Worm (Caenorhabditis elegans) whole organism, L4/young adult: Measurements from ENCODE around the gene nlp-27.

ENCODE experiments used
- W03F9.2 ChIP-seq: fragments of 150-350 bp; optimal IDR thresholded peaks from 2 replicates; lab custom pipeline; 2014; ENCODE audit warnings: missing biosample characterization, missing genetic modification characterization
- dao-5 ChIP-seq: sonication (generic microtip); optimal IDR thresholded peaks from 2 replicates; lab custom pipeline; 2016; ENCODE audit warnings: missing genotype, missing genetic modification characterization, moderate library complexity, missing compliant biosample characterization
- him-1 ChIP-seq: sonication (generic microtip); optimal IDR thresholded peaks from 2 replicates; lab custom pipeline; 2016; ENCODE audit warnings: missing genotype, missing genetic modification reagents, missing genetic modification characterization, missing compliant biosample characterization

Gene nlp-27

DNA sequence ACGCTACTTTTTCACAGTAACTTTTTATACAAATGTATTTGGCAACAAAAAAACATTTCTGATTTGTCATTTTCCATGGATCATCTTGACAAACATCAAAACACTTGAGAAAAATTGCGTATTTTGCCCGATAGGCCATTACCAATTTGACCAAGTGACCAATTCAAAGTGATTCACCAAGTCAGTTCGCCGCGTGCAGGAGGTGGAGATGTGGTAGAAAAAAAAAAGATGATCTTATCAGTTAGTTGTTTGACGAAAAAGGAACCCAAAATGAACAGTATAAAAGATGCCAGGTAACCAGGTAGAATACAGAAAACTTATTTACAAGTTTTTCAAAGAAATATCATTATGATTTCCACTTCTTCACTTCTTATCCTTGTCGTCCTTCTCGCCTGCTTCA is at the start of gene nlp-27:
nlp-27 (plus strand) TSS at position 309 of the 400 bp plus-strand sequence.
- TF ChIP-seq W03F9.2 (no peak), him-1 (tag; lab: Kevin White, UChicago) (no peak), dao-5 (no peak)

DNA sequence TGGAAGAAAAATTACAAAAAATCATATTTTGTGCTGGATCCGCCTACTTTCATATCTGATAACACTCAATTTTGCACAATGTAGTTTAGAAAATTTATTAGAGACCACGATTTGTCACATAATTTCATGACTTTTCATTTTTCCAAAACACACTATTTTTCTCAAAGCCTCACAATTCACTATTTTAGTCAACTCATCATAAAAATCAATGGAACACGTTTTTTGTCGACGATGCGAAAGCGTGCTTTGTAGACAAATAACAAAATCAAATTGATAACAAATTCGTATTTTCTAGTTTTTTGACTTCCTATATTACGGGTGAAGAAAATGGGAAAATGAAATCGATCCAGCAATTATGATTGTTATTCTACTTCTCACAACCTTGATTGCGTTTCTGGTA is 47.3 kb upstream of the nlp-27 start, which contains the start of gene cyp-35B2:
cyp-35B2 (plus strand) TSS at position 301 of the 400 bp plus-strand sequence.
- TF ChIP-seq dao-5 (no peak), W03F9.2 (no peak), him-1 (tag; lab: Kevin White, UChicago) (no peak)

DNA sequence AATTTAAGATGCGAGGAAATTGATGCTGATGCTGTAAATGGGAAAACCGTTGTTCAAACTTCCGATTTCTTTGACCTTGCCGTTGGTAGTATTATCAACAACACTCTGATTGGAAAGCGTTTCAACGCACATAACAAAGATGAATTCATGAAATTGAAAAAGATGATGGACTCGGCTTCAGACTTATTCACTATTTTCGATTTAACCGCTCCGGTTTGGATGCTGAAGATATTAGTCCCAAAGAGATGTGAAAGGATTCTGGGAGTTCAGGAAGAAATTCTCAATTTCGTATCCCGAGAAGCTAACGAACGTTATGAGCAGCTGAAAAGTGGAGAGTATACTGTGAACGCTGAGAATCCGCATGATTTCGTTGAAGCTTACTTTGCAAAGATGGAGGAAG is 45.8 kb upstream of the nlp-27 start:
- TF ChIP-seq him-1 (tag; lab: Kevin White, UChicago) = no peak
- TF ChIP-seq dao-5 = no peak
- TF ChIP-seq W03F9.2 = no peak

DNA sequence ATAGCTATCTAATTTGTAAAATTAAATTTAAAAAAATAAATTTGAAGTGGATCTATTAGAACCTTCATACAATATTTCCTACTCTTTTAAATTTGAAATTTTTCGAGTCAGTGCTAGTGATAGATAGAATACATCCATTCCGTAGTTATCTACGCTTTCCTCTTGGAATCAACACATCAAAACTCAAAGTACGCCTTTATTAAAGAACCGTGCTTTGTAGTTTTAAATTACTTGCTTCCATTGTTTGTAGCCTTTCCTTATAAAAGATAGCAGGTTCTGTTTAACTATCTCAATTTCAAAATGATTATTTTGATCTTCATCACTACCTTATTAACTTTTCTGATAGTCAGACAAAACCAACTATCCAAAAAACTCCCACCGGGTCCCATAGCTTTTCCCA is 44.1 kb upstream of the nlp-27 start, which contains the start of gene cyp-35B3:
cyp-35B3 (plus strand) TSS at position 301 of the 400 bp plus-strand sequence.
- no peak for TF ChIP-seq W03F9.2
- TF ChIP-seq dao-5 = no peak
- no peak for TF ChIP-seq him-1 (tag; lab: Kevin White, UChicago)

DNA sequence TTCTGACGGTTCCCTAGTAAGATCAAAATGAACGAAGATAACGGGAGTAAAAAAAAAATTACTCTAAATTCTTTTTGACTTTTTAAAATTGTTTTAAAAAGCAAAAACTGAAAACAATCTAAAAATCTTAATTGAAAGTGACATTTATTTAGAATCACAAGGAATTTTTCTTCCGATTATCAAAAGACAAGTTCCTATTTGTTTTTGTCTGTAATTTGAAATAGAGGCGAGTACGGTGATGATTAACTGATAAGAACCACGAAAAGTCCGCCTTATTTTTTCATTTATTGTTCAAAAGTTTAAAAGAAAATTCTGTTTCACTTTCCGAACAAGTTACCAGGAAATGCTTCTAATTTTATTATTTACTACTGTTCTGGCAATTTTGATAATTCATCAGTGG is 39.5 kb upstream of the nlp-27 start, which contains the start of gene dach-1:
dach-1 (plus strand) TSS at position 301 of the 400 bp plus-strand sequence.
- TF ChIP-seq him-1 (tag; lab: Kevin White, UChicago) (no peak), W03F9.2 (no peak), dao-5 (no peak)

DNA sequence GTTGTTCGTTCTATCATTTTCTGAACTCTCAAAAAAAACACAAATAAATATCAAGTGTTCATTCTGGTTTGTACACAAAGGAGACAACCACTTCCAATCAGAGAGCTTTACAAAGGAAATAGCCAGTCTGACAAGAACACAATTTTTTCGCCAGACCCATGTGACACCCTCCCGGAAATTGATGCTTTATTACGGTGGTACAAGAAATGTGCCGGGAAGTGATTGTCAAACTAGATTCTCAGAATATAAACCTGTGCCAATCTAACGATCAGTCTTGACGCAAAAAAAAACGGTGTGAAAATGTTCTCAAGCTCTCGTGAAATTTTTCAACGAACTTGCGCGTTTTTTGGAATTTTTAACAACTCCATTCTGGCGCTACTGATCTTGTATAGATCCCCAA is 35.4 kb upstream of the nlp-27 start, which contains the start of gene str-247:
str-247 (plus strand) TSS at position 301 of the 400 bp plus-strand sequence.
- TF ChIP-seq W03F9.2 = no peak
- TF ChIP-seq dao-5 = no peak

DNA sequence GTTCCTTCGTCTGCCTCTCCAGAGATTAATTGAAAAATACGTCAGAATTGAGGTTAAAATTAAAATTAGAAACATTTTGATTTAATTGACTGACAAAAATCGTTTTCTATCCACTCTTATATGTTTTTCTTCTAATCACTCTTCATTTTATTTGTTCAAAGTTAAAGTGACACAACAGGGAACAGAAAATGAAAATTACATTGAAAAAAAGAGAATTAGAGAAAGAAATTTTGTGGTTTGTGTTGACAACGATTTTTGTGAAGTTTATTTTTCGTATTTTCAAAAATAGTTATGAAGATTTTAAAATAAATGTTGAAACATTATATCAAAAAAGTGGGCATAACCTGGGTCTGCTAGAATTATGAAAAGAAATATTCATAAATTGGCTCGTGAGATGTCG is 31.6 kb upstream of the nlp-27 start, which contains the start of gene cyp-34A5:
cyp-34A5 (minus strand) TSS at position 101 of the 400 bp plus-strand sequence.
- no peak for TF ChIP-seq him-1 (tag; lab: Kevin White, UChicago)
- no peak for TF ChIP-seq dao-5
- no peak for TF ChIP-seq W03F9.2

DNA sequence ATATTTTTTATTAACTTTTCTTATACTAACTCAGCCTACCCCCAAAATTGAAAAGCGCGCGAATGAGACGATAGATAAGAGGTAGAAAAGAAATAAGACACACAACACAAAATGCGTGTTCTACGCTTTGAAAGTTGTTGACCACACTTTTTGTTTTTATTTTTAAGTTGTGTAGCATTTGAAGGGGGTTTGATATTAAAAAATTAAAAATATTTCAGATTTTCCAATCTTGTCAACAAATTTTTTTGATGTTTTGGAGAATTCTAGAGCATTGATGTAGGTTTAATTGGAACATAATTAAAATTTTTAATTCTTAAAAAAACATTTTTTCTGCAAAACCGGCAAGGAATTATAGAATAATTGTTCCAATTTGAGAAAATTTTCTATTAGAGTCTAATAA is 27.9 kb upstream of the nlp-27 start, which contains the start of gene cyp-34A6:
cyp-34A6 (minus strand) TSS at position 101 of the 400 bp plus-strand sequence.
- no peak for TF ChIP-seq W03F9.2

DNA sequence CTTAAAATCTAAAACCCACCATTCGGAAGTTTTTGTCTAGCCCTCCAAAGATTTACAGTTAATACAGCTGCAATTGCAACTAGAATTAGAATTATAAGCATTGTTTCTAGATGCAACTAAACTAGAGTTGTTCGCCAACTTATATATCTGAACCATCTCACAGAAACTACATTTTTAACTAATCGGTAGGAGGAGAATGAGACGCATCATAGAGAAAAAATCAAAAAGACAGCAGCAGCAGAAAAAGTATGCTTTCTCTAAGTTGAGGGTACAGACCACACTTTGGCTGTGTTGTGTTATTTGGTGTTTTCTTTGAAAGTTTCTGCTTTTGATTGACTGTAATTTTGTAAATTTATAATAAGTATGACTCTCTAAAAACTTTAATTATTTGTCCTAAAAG is 25.5 kb upstream of the nlp-27 start, which contains the start of gene cyp-34A7:
cyp-34A7 (minus strand) TSS at position 101 of the 400 bp plus-strand sequence.
- TF ChIP-seq dao-5 = no peak
- TF ChIP-seq him-1 (tag; lab: Kevin White, UChicago) = no peak
- TF ChIP-seq W03F9.2 = no peak

DNA sequence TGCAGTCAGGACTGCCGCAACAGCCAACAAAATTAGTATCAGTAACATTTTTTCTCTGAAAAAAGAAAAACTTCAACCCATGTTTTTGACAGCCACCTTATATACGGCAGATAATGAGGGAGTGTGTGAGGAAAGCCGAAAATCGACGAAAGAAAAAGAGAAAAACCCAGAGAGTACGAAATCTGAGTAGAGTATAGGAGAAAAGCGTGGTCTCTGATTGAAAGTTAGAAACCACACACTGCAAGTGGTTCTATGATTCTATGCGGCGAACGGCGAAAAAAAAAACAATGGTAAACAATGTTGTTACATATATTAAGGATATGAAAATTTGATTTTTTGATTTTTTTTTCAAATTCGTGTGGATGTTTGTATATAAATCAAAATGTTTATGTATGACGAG is 21.4 kb upstream of the nlp-27 start, which contains the start of gene cyp-34A8:
cyp-34A8 (minus strand) TSS at position 62 of the 400 bp plus-strand sequence.
- TF ChIP-seq him-1 (tag; lab: Kevin White, UChicago) = no peak
- no peak for TF ChIP-seq W03F9.2
- no peak for TF ChIP-seq dao-5

DNA sequence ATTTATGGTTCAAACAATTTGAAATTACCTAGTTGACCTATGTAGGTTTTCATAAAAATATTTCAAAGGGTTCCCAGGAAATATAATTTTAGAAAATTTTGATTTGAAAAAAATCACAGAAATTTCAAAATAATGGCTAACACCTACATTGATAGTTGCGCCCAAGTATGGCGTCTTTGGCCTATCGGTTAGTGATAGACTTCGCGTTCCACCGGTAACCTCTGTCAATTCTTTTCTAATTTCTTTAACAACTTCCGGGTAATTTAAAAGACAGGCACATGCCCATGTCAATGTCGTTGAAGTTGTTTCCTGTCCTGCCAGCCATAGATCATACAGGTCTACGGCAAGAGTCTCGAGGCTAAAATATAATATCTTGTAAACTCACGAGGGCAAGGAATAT is 20.2 kb upstream of the nlp-27 start:
- no peak for TF ChIP-seq dao-5
- TF ChIP-seq W03F9.2 = no peak
- no peak for TF ChIP-seq him-1 (tag; lab: Kevin White, UChicago)

DNA sequence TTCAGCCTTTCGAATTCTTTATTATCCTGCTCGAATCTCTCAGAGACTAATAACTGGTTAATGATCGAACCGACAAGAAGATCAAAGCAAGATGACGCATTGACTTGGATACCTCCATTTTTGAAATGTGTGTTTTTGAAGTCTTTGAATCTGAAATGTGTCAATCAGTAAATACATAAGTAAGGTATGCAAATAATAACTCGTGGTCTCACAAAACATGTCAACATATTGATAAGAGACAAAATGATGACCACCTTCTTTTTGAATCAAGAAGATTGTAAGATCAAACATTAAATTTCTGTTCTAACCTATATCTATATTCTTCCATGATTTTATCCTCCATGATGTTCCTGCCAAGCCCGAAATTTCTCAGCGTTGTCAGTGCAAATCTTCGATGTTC is 19.5 kb upstream of the nlp-27 start:
- TF ChIP-seq dao-5 (no peak), him-1 (tag; lab: Kevin White, UChicago) (no peak)

DNA sequence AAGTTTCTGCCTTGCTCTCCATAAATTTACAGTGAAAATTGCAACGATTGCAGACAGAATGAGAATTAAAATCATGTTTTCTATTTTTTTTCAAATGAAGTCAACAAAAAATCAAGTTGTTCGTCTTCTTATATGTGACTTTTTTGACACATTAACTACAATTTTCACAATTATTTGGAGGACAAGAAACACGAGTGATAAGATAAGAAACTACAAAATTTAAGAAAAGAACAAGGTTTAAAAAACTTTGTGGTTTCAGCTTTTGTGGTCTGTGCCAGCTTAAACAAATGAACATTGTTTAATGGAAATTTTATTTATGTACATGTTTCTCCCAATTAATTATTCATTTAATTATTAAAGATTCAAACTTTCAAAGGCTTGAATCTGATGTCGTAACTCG is 18.8 kb upstream of the nlp-27 start, which contains the start of gene cyp-34A9:
cyp-34A9 (minus strand) TSS at position 131 of the 400 bp plus-strand sequence.
- TF ChIP-seq him-1 (tag; lab: Kevin White, UChicago) (no peak), dao-5 (no peak), W03F9.2 (no peak)

DNA sequence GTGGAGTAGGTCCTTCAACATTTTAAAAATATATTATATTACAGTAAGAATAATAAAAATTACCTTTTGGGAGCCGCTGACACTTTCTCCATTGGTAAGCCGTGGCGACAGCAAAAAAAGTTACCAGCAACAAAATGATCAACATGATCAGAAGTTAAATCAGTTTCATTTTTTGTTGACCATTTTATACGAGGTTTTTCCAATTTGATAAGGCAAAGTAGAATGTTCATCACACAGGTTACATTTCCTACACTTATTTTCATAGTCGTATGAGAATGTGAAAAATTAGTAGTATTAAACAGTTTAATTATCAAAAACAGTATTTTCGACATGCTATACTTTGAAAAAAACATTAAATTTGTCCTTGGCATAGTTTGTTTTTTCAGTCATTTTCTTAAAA is 16.3 kb upstream of the nlp-27 start, which contains the start of gene cyp-34A10:
cyp-34A10 (minus strand) TSS at position 146 of the 400 bp plus-strand sequence.
- TF ChIP-seq dao-5 (no peak), him-1 (tag; lab: Kevin White, UChicago) (no peak), W03F9.2 (no peak)

DNA sequence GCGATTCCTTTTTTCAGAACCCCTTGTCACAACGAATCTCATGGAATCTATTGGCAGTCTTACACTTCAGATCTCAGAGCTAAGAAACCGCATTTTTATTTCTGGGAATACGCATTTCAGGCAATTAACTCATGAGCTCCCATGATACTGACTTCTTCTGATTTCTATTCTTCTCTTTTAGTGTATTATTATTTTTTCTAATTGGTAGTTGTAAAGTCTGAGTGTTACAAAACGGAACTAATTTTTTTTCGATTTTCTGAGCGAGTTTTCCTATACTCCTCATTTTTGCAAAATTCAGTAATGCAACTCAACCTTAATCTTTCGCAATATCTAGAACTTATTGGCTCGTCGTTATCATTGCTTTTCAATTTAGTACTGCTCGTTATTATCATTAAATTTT is 14.8 kb upstream of the nlp-27 start, which contains the start of gene str-82:
str-82 (plus strand) TSS at position 301 of the 400 bp plus-strand sequence.
- no peak for TF ChIP-seq W03F9.2
- no peak for TF ChIP-seq him-1 (tag; lab: Kevin White, UChicago)
- no peak for TF ChIP-seq dao-5

DNA sequence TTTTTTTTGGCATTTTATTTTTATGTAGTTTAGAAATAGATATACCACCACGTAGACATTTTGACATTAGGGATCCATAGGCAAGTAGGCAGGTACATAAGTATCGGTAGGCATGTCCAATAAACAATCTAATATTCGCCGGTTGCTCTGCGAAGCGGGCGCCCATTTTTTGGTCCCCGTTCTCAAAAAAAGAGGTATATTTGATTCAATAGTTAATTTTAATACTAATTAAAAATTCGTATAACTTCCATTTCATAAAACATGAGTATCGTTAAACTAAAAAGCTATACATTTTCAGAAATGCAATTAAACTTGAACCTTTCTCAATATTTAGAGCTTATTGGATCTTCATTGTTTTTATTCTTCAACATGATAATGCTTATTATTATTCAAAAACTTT is 12.2 kb upstream of the nlp-27 start, which contains the start of gene str-83:
str-83 (plus strand) TSS at position 301 of the 400 bp plus-strand sequence.
- TF ChIP-seq W03F9.2 (no peak), dao-5 (no peak), him-1 (tag; lab: Kevin White, UChicago) (no peak)
